Worm (Caenorhabditis elegans): ENCODE measurements around the gene dmd-7.
A peak's percentile ranks its signal among the peaks of the same experiment; 100 is the strongest.

Gene dmd-7

DNA sequence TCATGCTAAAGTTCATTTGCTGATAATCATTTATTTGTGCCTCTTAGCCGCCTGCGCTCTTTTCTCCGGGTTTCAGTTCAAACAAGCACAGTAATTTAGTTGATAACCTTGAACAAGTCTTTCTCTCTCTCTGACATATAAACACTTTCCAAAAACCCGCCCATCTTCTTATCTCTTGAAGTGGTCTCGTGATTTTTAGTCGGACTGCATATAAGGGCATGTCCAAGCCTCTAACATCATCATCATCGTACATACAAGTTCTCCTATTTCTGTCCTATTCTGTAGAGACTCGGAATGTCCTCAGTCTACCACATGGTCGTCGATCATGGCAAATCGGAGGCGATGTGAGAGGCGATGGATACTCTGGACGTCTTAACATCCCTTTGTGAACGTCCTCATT lies 29.5 kb downstream of the dmd-7 start, which contains the start of gene F31F7.1 (continued):
- TF ChIP-seq daf-8 (GFP tag; IDR thresholded peaks at IDR 0.05) (no peak), nhr-102 (tag; optimal IDR thresholded peaks at IDR 0.05) (peak; percentile 56), ces-1 (GFP tag; optimal IDR thresholded peaks at IDR 0.05) (no peak), daf-12 (tag; optimal IDR thresholded peaks at IDR 0.05) (no peak), dpl-1 (GFP tag; optimal IDR thresholded peaks at IDR 0.05) (no peak), unc-130 (GFP tag; optimal IDR thresholded peaks at IDR 0.05) (no peak), lsy-2 (tag; optimal IDR thresholded peaks at IDR 0.05) (peak; percentile 32 to 56), mxl-2 (GFP tag; conservative IDR thresholded peaks at IDR 0.05) (no peak), egl-27 (tag; optimal IDR thresholded peaks at IDR 0.05) (no peak), jun-1 (tag; optimal IDR thresholded peaks at IDR 0.05) (no peak), duxl-1 (tag; optimal IDR thresholded peaks at IDR 0.05; ENCODE audit: poor library complexity) (no peak), ceh-28 (tag; optimal IDR thresholded peaks at IDR 0.05) (no peak), dmd-9 (GFP tag; IDR thresholded peaks at IDR 0.05) (no peak), Y75B8A.6 (GFP tag; IDR thresholded peaks at IDR 0.05) (no peak), lin-1 (GFP tag; IDR thresholded peaks at IDR 0.05) (peak; percentile 59), nhr-25 (tag; optimal IDR thresholded peaks at IDR 0.05; ENCODE audit: borderline replicate concordance, insufficient read depth) (no peak), mdl-1 (tag; optimal IDR thresholded peaks at IDR 0.05) (peak in 1 of 2 experiments; percentile 82), vab-7 (GFP tag; IDR thresholded peaks at IDR 0.05) (no peak), madf-9 (GFP tag; conservative IDR thresholded peaks at IDR 0.05) (no peak), nhr-28 (tag; optimal IDR thresholded peaks at IDR 0.05) (peak; percentile 93), rbr-2 (tag; optimal IDR thresholded peaks at IDR 0.05) (no peak), F10B5.3 (tag; optimal IDR thresholded peaks at IDR 0.05) (no peak), F49E8.2 (tag; optimal IDR thresholded peaks at IDR 0.05; ENCODE audit: borderline replicate concordance) (no peak), lin-13 (GFP tag; optimal IDR thresholded peaks at IDR 0.05) (peak; percentile 1), skn-1 (tag; optimal IDR thresholded peaks at IDR 0.05) (no peak), hlh-30 (tag; optimal IDR thresholded peaks at IDR 0.05; ENCODE audit: insufficient read depth) (peak; percentile 70), nhr-76 (tag; optimal IDR thresholded peaks at IDR 0.05) (no peak), ceh-44 (GFP tag; IDR thresholded peaks at IDR 0.05) (no peak), unc-62 (GFP tag; optimal IDR thresholded peaks at IDR 0.05 in 1 of 2) (peak in 1 of 2 experiments; percentile 96), unc-62 (tag; optimal IDR thresholded peaks at IDR 0.05) (no peak), nhr-111 (GFP tag; optimal IDR thresholded peaks at IDR 0.05) (no peak), dmd-6 (GFP tag; IDR thresholded peaks at IDR 0.05) (peak; percentile 94), arid-1 (GFP tag; conservative IDR thresholded peaks at IDR 0.05) (no peak), mdt-29 (GFP tag; IDR thresholded peaks at IDR 0.05) (no peak), unc-39 (tag; optimal IDR thresholded peaks at IDR 0.05) (no peak), set-16 (GFP tag; IDR thresholded peaks at IDR 0.05) (no peak), zfp-2 (tag; optimal IDR thresholded peaks at IDR 0.05) (no peak), daf-16 (GFP tag; optimal IDR thresholded peaks at IDR 0.05) (peak in 1 of 2 experiments; percentile 48), daf-16 (tag; optimal IDR thresholded peaks at IDR 0.05) (peak; percentile 98), D1046.2 (GFP tag; IDR thresholded peaks at IDR 0.05) (no peak), zip-2 (tag; optimal IDR thresholded peaks at IDR 0.05) (no peak), lin-39 (tag; optimal IDR thresholded peaks at IDR 0.05) (no peak), lin-29 (GFP tag; IDR thresholded peaks at IDR 0.05) (no peak), T26A8.4 (GFP tag; IDR thresholded peaks at IDR 0.05) (no peak), F44E2.7 (GFP tag; IDR thresholded peaks at IDR 0.05) (no peak), dmd-8 (GFP tag; IDR thresholded peaks at IDR 0.05) (no peak), ZK546.5 (tag; optimal IDR thresholded peaks at IDR 0.05) (no peak), R02D3.7 (tag; optimal IDR thresholded peaks at IDR 0.05) (no peak), cey-2 (tag; optimal IDR thresholded peaks at IDR 0.05; ENCODE audit: borderline replicate concordance, insufficient read depth) (no peak), aha-1 (tag) (peak; percentile 93), attf-4 (tag; optimal IDR thresholded peaks at IDR 0.05) (no peak), zfp-3 (GFP tag; conservative IDR thresholded peaks at IDR 0.05) (no peak)
